Worm (Caenorhabditis elegans) whole organism, young adult: ENCODE measurements around the gene B0244.16.

ENCODE experiments used
- B0019.2 ChIP-seq: fragments of 200-800 bp; sonication (Bioruptor generic); conservative IDR thresholded peaks from 2 replicates; pipeline ENCODE4 v1.3.6; 2022; ENCODE audit warnings: missing genetic modification reagents, missing genetic modification characterization, missing compliant biosample characterization
- B0261.1 ChIP-seq: sonication (generic microtip); optimal IDR thresholded peaks from 2 replicates; lab custom pipeline; 2016; ENCODE audit warnings: mild to moderate bottlenecking, missing genetic modification characterization, moderate library complexity, missing compliant biosample characterization
- B0336.3 ChIP-seq: fragments of 200-800 bp; sonication (Bioruptor generic); IDR thresholded peaks from 2 replicates; pipeline ENCODE4 v1.3.6; 2022; ENCODE audit warnings: missing genetic modification characterization, missing compliant biosample characterization
- C17E4.6 ChIP-seq: fragments of 200-800 bp; sonication (Bioruptor generic); IDR thresholded peaks from 2 replicates; pipeline ENCODE4 v1.3.6; 2022; ENCODE audit warnings: missing genetic modification reagents, missing genetic modification characterization, missing compliant biosample characterization
- F33H1.4 ChIP-seq: fragments of 200-800 bp; sonication (Bioruptor generic); IDR thresholded peaks from 2 replicates; pipeline ENCODE4 v1.3.6; 2022; ENCODE audit warnings: missing genetic modification reagents, missing genetic modification characterization, missing compliant biosample characterization
- F49E8.2 ChIP-seq: sonication (generic microtip); optimal IDR thresholded peaks from 3 replicates; lab custom pipeline; 2017; ENCODE audit warnings: missing genetic modification characterization, mild to moderate bottlenecking, missing compliant biosample characterization, antibody characterized with exemption, moderate library complexity; ENCODE audit not compliant: insufficient read depth
- F55B11.4 ChIP-seq: sonication (generic microtip); optimal IDR thresholded peaks from 2 replicates; lab custom pipeline; 2016; ENCODE audit warnings: missing compliant biosample characterization, missing genetic modification characterization, borderline replicate concordance; ENCODE audit not compliant: insufficient read depth
- T26A5.8 ChIP-seq: sonication (generic microtip); optimal IDR thresholded peaks from 2 replicates; lab custom pipeline; 2016; ENCODE audit warnings: missing genetic modification characterization, missing compliant biosample characterization
- Y53G8AR.9 ChIP-seq: fragments of 200-800 bp; sonication (Bioruptor generic); conservative IDR thresholded peaks from 2 replicates; pipeline ENCODE4 v1.3.6; 2022; ENCODE audit warnings: missing genetic modification reagents, missing genetic modification characterization, missing compliant biosample characterization
- Y95B8A.8 ChIP-seq: fragments of 200-800 bp; sonication (Bioruptor generic); IDR thresholded peaks from 2 replicates; pipeline ENCODE4 v1.3.6; 2022; ENCODE audit warnings: missing genetic modification reagents, missing genetic modification characterization, missing compliant biosample characterization
- ama-1 ChIP-seq, 3 experiments: fragments of 150-350 bp in 1 of 3; sonication (generic microtip) in 2 of 3; optimal IDR thresholded peaks; 2 replicates each; lab custom pipeline; 2014 to 2018; ENCODE audit warnings: missing biosample characterization in 2 of 3, missing genetic modification characterization in 2 of 3, missing genetic modification reagents in 2 of 3
- aptf-2 ChIP-seq: fragments of 200-800 bp; sonication (Bioruptor generic); conservative IDR thresholded peaks from 2 replicates; pipeline ENCODE4 v1.3.6; 2022; ENCODE audit warnings: missing genetic modification reagents, missing genetic modification characterization, missing compliant biosample characterization
- aptf-3 ChIP-seq: fragments of 200-800 bp; sonication (Bioruptor generic); IDR thresholded peaks from 2 replicates; pipeline ENCODE4 v1.3.6; 2022; ENCODE audit warnings: missing genetic modification characterization, missing compliant biosample characterization
- athp-1 ChIP-seq: sonication (generic microtip); optimal IDR thresholded peaks from 2 replicates; lab custom pipeline; 2017; ENCODE audit warnings: mild to moderate bottlenecking, missing genetic modification characterization, missing compliant biosample characterization
- attf-5 ChIP-seq: fragments of 200-800 bp; sonication (Bioruptor generic); optimal IDR thresholded peaks from 2 replicates; lab custom pipeline; 2018; ENCODE audit warnings: mild to moderate bottlenecking, missing genetic modification characterization, missing compliant biosample characterization
- attf-6 ChIP-seq: fragments of 200-800 bp; sonication (Bioruptor generic); IDR thresholded peaks from 2 replicates; pipeline ENCODE4 v1.3.6; 2022; ENCODE audit warnings: missing genetic modification reagents, missing genetic modification characterization, missing compliant biosample characterization
- cebp-1 ChIP-seq, 2 experiments: fragments of 200-800 bp in 1 of 2; sonication (Bioruptor generic) in 1 of 2; sonication (generic microtip) in 1 of 2; IDR thresholded peaks in 1 of 2; optimal IDR thresholded peaks in 1 of 2; 2 replicates each; pipeline versions ENCODE4 v1.3.6 to Lab custom; 2017 to 2022; ENCODE audit warnings: missing compliant biosample characterization in 2 of 2, missing genetic modification characterization in 2 of 2, mild to moderate bottlenecking in 1 of 2, missing genetic modification reagents in 1 of 2, moderate library complexity in 1 of 2
- ceh-100 ChIP-seq: fragments of 200-800 bp; sonication (Bioruptor generic); IDR thresholded peaks from 2 replicates; pipeline ENCODE4 v1.3.6; 2022; ENCODE audit warnings: missing genetic modification reagents, missing genetic modification characterization, missing compliant biosample characterization
- die-1 ChIP-seq: sonication (generic microtip); optimal IDR thresholded peaks from 2 replicates; lab custom pipeline; 2016; ENCODE audit warnings: missing genotype, mild to moderate bottlenecking, missing genetic modification characterization, missing compliant biosample characterization
- dox-1 ChIP-seq: fragments of 200-800 bp; sonication (Bioruptor generic); IDR thresholded peaks from 2 replicates; pipeline ENCODE4 v1.3.6; 2022; ENCODE audit warnings: missing genetic modification reagents, missing genetic modification characterization, missing compliant biosample characterization
- efl-1 ChIP-seq: fragments of 150-350 bp; optimal IDR thresholded peaks from 2 replicates; lab custom pipeline; 2014; ENCODE audit warnings: missing biosample characterization, missing genetic modification reagents, missing genetic modification characterization
- egl-44 ChIP-seq: fragments of 200-800 bp; sonication (Bioruptor generic); IDR thresholded peaks from 2 replicates; pipeline ENCODE4 v1.3.6; 2022; ENCODE audit warnings: missing genetic modification reagents, missing genetic modification characterization, missing compliant biosample characterization
- egrh-3 ChIP-seq: fragments of 200-800 bp; sonication (Bioruptor generic); IDR thresholded peaks from 2 replicates; pipeline ENCODE4 v1.3.6; 2022; ENCODE audit warnings: missing genetic modification reagents, missing genetic modification characterization, missing compliant biosample characterization
- ekl-4 ChIP-seq: fragments of 200-800 bp; sonication (Bioruptor generic); IDR thresholded peaks from 2 replicates; pipeline ENCODE4 v1.3.6; 2022; ENCODE audit warnings: missing genetic modification reagents, missing genetic modification characterization, missing compliant biosample characterization
- fkh-3 ChIP-seq: sonication (generic microtip); optimal IDR thresholded peaks from 2 replicates; lab custom pipeline; 2016; ENCODE audit warnings: mild to moderate bottlenecking, missing genetic modification characterization, missing compliant biosample characterization
- him-1 ChIP-seq: sonication (generic microtip); optimal IDR thresholded peaks from 2 replicates; lab custom pipeline; 2016; ENCODE audit warnings: missing genotype, missing genetic modification reagents, missing genetic modification characterization, missing compliant biosample characterization
- hrde-1 ChIP-seq: sonication (generic microtip); optimal IDR thresholded peaks from 2 replicates; lab custom pipeline; 2016; ENCODE audit warnings: missing genetic modification characterization, mild to moderate bottlenecking, missing compliant biosample characterization, moderate library complexity, missing genotype, missing genetic modification reagents, borderline replicate concordance
- hsf-1 ChIP-seq: fragments of 200-800 bp; sonication (Bioruptor generic); IDR thresholded peaks from 2 replicates; pipeline ENCODE4 v1.3.6; 2022; ENCODE audit warnings: missing genetic modification reagents, missing genetic modification characterization, missing compliant biosample characterization
- lin-26 ChIP-seq: fragments of 200-800 bp; sonication (Bioruptor generic); IDR thresholded peaks from 2 replicates; pipeline ENCODE4 v1.3.6; 2022; ENCODE audit warnings: missing genetic modification reagents, missing genetic modification characterization, missing compliant biosample characterization
- lin-35 ChIP-seq, 3 experiments: fragments of 150-350 bp in 2 of 3; sonication (generic microtip) in 1 of 3; optimal IDR thresholded peaks; 2 replicates each; lab custom pipeline; 2014 to 2018; ENCODE audit warnings: missing biosample characterization in 3 of 3, missing genetic modification characterization in 3 of 3, missing genetic modification reagents in 3 of 3
- lin-54 ChIP-seq: fragments of 200-800 bp; sonication (Bioruptor generic); optimal IDR thresholded peaks from 2 replicates; lab custom pipeline; 2018; ENCODE audit warnings: mild to moderate bottlenecking, missing genetic modification characterization, missing compliant biosample characterization
- lsl-1 ChIP-seq: fragments of 200-800 bp; sonication (Bioruptor generic); optimal IDR thresholded peaks from 2 replicates; lab custom pipeline; 2018; ENCODE audit warnings: mild to moderate bottlenecking, missing genetic modification characterization, moderate library complexity, missing compliant biosample characterization
- madf-3 ChIP-seq: fragments of 200-800 bp; sonication (Bioruptor generic); IDR thresholded peaks from 2 replicates; pipeline ENCODE4 v1.3.6; 2022; ENCODE audit warnings: missing genetic modification reagents, missing genetic modification characterization, missing compliant biosample characterization
- madf-6 ChIP-seq: fragments of 200-800 bp; sonication (Bioruptor generic); IDR thresholded peaks from 2 replicates; pipeline ENCODE4 v1.3.6; 2022; ENCODE audit warnings: missing genetic modification reagents, missing genetic modification characterization, missing compliant biosample characterization
- nhr-120 ChIP-seq: fragments of 200-800 bp; sonication (Bioruptor generic); IDR thresholded peaks from 2 replicates; pipeline ENCODE4 v1.3.6; 2022; ENCODE audit warnings: missing genetic modification characterization, missing compliant biosample characterization
- snpc-1.1 ChIP-seq: sonication (generic microtip); optimal IDR thresholded peaks from 2 replicates; lab custom pipeline; 2017; ENCODE audit warnings: missing genetic modification characterization, mild to moderate bottlenecking, missing compliant biosample characterization, antibody characterized with exemption, moderate library complexity, missing genotype, missing genetic modification reagents; ENCODE audit not compliant: insufficient read depth
- snpc-1.3 ChIP-seq: sonication (generic microtip); optimal IDR thresholded peaks from 2 replicates; lab custom pipeline; 2017; ENCODE audit warnings: missing genetic modification characterization, mild to moderate bottlenecking, missing compliant biosample characterization, antibody characterized with exemption, moderate library complexity, missing genotype, missing genetic modification reagents; ENCODE audit not compliant: insufficient read depth
- snpc-3.4 ChIP-seq: sonication (generic microtip); optimal IDR thresholded peaks from 2 replicates; lab custom pipeline; 2017; ENCODE audit warnings: missing genetic modification characterization, mild to moderate bottlenecking, missing compliant biosample characterization, antibody characterized with exemption, moderate library complexity, missing genotype, missing genetic modification reagents
- sptf-2 ChIP-seq: fragments of 200-800 bp; sonication (Bioruptor generic); optimal IDR thresholded peaks from 2 replicates; lab custom pipeline; 2018; ENCODE audit warnings: mild to moderate bottlenecking, missing genetic modification characterization, missing compliant biosample characterization
- tbp1 ChIP-seq: fragments of 200-800 bp; sonication (Bioruptor generic); optimal IDR thresholded peaks from 2 replicates; lab custom pipeline; 2018; ENCODE audit warnings: mild to moderate bottlenecking, missing genetic modification characterization, missing compliant biosample characterization
- tlf-1 ChIP-seq: fragments of 200-800 bp; sonication (Bioruptor generic); optimal IDR thresholded peaks from 2 replicates; lab custom pipeline; 2018; ENCODE audit warnings: mild to moderate bottlenecking, missing genetic modification characterization, missing compliant biosample characterization
- unc-130 ChIP-seq: sonication (generic microtip); optimal IDR thresholded peaks from 2 replicates; lab custom pipeline; 2016; ENCODE audit warnings: missing genetic modification reagents, missing genetic modification characterization, missing compliant biosample characterization
- xnd-1 ChIP-seq: sonication (generic microtip); optimal IDR thresholded peaks from 2 replicates; lab custom pipeline; 2016; ENCODE audit warnings: missing genotype, missing genetic modification reagents, missing genetic modification characterization, missing compliant biosample characterization
- ztf-18 ChIP-seq: sonication (generic microtip); optimal IDR thresholded peaks from 2 replicates; lab custom pipeline; 2016; ENCODE audit warnings: missing genotype, mild to moderate bottlenecking, missing genetic modification characterization, missing compliant biosample characterization
- ztf-25 ChIP-seq: fragments of 200-800 bp; sonication (Bioruptor generic); IDR thresholded peaks from 2 replicates; pipeline ENCODE4 v1.3.6; 2022; ENCODE audit warnings: missing genetic modification reagents, missing genetic modification characterization, missing compliant biosample characterization

B0244.16 gene

DNA sequence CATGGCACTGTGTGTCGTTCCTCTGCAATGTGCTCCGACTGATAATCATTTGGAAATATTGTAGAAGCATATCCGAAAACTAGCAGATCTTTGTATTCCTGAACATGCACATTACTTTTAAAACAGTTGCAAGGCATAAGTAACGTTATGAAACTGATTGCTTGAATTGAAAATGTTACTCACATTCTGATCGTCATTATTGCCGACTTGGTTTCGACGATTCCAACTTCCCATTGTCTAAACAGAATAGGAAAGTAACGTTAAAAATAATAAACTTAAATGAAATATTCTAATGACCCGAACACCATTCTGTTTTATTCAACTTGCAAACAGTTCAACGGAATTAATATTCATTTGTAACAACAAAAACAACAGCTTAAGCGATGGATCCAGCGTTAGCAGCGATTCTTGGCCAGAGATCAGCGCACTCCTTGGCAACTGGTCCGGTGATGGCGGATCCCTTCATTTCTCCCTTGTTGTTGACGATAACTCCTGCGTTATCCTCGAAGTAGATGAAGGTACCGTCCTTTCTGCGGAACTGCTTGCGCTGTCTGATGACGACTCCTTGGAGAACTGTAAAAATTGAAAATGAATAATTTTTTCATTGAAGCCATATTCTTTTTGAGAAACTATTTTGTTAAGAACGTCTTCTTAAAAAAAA is 35.4 kb upstream of the B0244.16 start, which contains the start of gene swp-1:
TSS of gene swp-1 (minus strand) at position 298 of the 661 bp plus-strand sequence.
- TF ChIP-seq him-1 (tag; lab: Kevin White, UChicago) (no peak), nhr-120 (no peak), lin-35 (GFP tag; optimal IDR thresholded peaks at IDR 0.05; lab: Kevin White, UChicago) (peak in 1 of 3 experiments; percentile 10), attf-6 (GFP tag; lab: Robert Waterston, UW) (peak; percentile 76), ceh-100 (GFP tag; lab: Robert Waterston, UW) (peak; percentile 16; the same call in 1 of the 2 replicates), sptf-2 (GFP tag; lab: Kevin White, UChicago) (no peak), cebp-1 (GFP tag; IDR thresholded peaks at IDR 0.05; lab: Robert Waterston, UW) (no peak), cebp-1 (tag; optimal IDR thresholded peaks at IDR 0.05; lab: Kevin White, UChicago) (peak; percentile 27), egrh-3 (GFP tag; lab: Robert Waterston, UW) (no peak), die-1 (tag; lab: Kevin White, UChicago) (peak; percentile 50), B0336.3 (GFP tag; lab: Robert Waterston, UW) (peak; percentile 97), unc-130 (peak; percentile 45), tlf-1 (GFP tag; lab: Kevin White, UChicago) (peak; percentile 54), fkh-3 (tag; lab: Kevin White, UChicago) (no peak), T26A5.8 (tag; lab: Kevin White, UChicago) (no peak), aptf-2 (GFP tag; lab: Robert Waterston, UW) (no peak), hrde-1 (tag; lab: Kevin White, UChicago) (peak; percentile 12), aptf-3 (GFP tag; lab: Robert Waterston, UW) (no peak), snpc-3.4 (tag; lab: Kevin White, UChicago) (no peak), lsl-1 (GFP tag; lab: Kevin White, UChicago) (peak; percentile 38), hsf-1 (peak; percentile 60), athp-1 (tag; lab: Kevin White, UChicago) (peak; percentile 46), snpc-1.3 (no peak), lin-54 (GFP tag; lab: Kevin White, UChicago) (peak; percentile 65), lin-26 (GFP tag; lab: Robert Waterston, UW) (peak; percentile 74), F33H1.4 (GFP tag; lab: Robert Waterston, UW) (peak; percentile 46), F55B11.4 (tag; lab: Kevin White, UChicago) (no peak), dox-1 (GFP tag; lab: Robert Waterston, UW) (no peak), ztf-25 (GFP tag; lab: Robert Waterston, UW) (no peak), madf-3 (peak; percentile 66; the same call in 1 of the 2 replicates), madf-6 (GFP tag; lab: Robert Waterston, UW) (peak; percentile 78), xnd-1 (tag; lab: Kevin White, UChicago) (peak; percentile 34), efl-1 (GFP tag; lab: Kevin White, UChicago) (peak; percentile 19), tbp1 (GFP tag; lab: Kevin White, UChicago) (peak; percentile 28), B0019.2 (no peak), B0261.1 (tag; lab: Kevin White, UChicago) (no peak), C17E4.6 (0 out of 2 replicates have a peak, but pooled peaks have one; percentile 45), Y53G8AR.9 (GFP tag; lab: Robert Waterston, UW) (peak; percentile 68; the same call in 1 of the 2 replicates), snpc-1.1 (peak; percentile 57), attf-5 (no peak), egl-44 (GFP tag; lab: Robert Waterston, UW) (0 out of 2 replicates have a peak, but pooled peaks have one; percentile 24), F49E8.2 (peak; percentile 38), ama-1 (optimal IDR thresholded peaks at IDR 0.05; lab: Kevin White, UChicago) (no peak), ama-1 (GFP tag; optimal IDR thresholded peaks at IDR 0.05; lab: Kevin White, UChicago) (no peak), ztf-18 (tag; lab: Kevin White, UChicago) (peak; percentile 21), ekl-4 (GFP tag; lab: Robert Waterston, UW) (peak; percentile 70), Y95B8A.8 (no peak)
